Fruit fly (Drosophila melanogaster): ENCODE results near the gene Droj2.

The Droj2 gene

dm6 chr3R:13381744-13382435, at the start of gene Droj2, which contains the start of gene mRpS21 (continued):
- TF ChIP-seq insv (GFP tag; optimal IDR thresholded peaks at IDR 0.05) (peak in 1 of 2 experiments; percentile 97), CG15011 (GFP tag; optimal IDR thresholded peaks at IDR 0.05) (no peak), CG6689 (GFP tag; IDR thresholded peaks at IDR 0.05) (no peak), nmo (GFP tag; optimal IDR thresholded peaks at IDR 0.05) (peak; percentile 83), CoRest (tag; optimal IDR thresholded peaks at IDR 0.05) (peak; percentile 82), kni (GFP tag; optimal IDR thresholded peaks at IDR 0.05) (peak; percentile 47), CG32772 (GFP tag; IDR thresholded peaks at IDR 0.05) (no peak), unc-4 (GFP tag; IDR thresholded peaks at IDR 0.05; ENCODE audit: partially characterized antibody) (no peak), hbn (GFP tag; IDR thresholded peaks at IDR 0.05; ENCODE audit: partially characterized antibody) (no peak; the same call in 1 of the 2 replicates), CG3407 (GFP tag; optimal IDR thresholded peaks at IDR 0.05) (no peak), sim (GFP tag; IDR thresholded peaks at IDR 0.05) (no peak), lola (GFP tag; optimal IDR thresholded peaks at IDR 0.05) (peak in 1 of 3 experiments; percentile 58), CG3838 (GFP tag; optimal IDR thresholded peaks at IDR 0.05) (peak; percentile 8), gsb-n (tag; optimal IDR thresholded peaks at IDR 0.05) (no peak), fd96Cb (tag; optimal IDR thresholded peaks at IDR 0.05) (peak; percentile 35), dpn (GFP tag; optimal IDR thresholded peaks at IDR 0.05) (peak; percentile 50 to 52), D (optimal IDR thresholded peaks at IDR 0.05) (no peak), D (GFP tag; optimal IDR thresholded peaks at IDR 0.05) (no peak), CG11695 (GFP tag; IDR thresholded peaks at IDR 0.05) (no peak), CG17568 (GFP tag; optimal IDR thresholded peaks at IDR 0.05) (no peak), CG17328 (GFP tag; IDR thresholded peaks at IDR 0.05) (peak; percentile 14; the same call in 1 of the 2 replicates), CG10543 (GFP tag; optimal IDR thresholded peaks at IDR 0.05) (peak; percentile 81), GATAe (GFP tag; conservative IDR thresholded peaks at IDR 0.05) (no peak), CG8944 (GFP tag; optimal IDR thresholded peaks at IDR 0.05) (peak; percentile 36), sd (tag; optimal IDR thresholded peaks at IDR 0.05) (no peak), CG7556 (GFP tag; optimal IDR thresholded peaks at IDR 0.05) (peak; percentile 22), CG3995 (GFP tag; optimal IDR thresholded peaks at IDR 0.05) (peak; percentile 74), YL-1 (GFP tag; optimal IDR thresholded peaks at IDR 0.05) (peak; percentile 3), CG4820 (GFP tag; optimal IDR thresholded peaks at IDR 0.05) (no peak), tap (tag; optimal IDR thresholded peaks at IDR 0.05) (no peak), zfh1 (GFP tag; IDR thresholded peaks at IDR 0.05) (0 out of 3 replicates have a peak, but pooled peaks have one; percentile 28), Hsf (GFP tag; optimal IDR thresholded peaks at IDR 0.05) (peak; percentile 34), CG2120 (GFP tag; optimal IDR thresholded peaks at IDR 0.05) (peak; percentile 83), CG17385 (GFP tag; optimal IDR thresholded peaks at IDR 0.05) (no peak), Trl (optimal IDR thresholded peaks at IDR 0.05) (no peak), Trl (GFP tag; optimal IDR thresholded peaks at IDR 0.05) (peak; percentile 29), Lhr (GFP tag; optimal IDR thresholded peaks at IDR 0.05) (peak; percentile 71), CG17612 (GFP tag; IDR thresholded peaks at IDR 0.05) (no peak), tll (GFP tag; optimal IDR thresholded peaks at IDR 0.05) (peak in 1 of 2 experiments; percentile 28), unpg (GFP tag; optimal IDR thresholded peaks at IDR 0.05) (peak; percentile 18), Hmr (GFP tag; optimal IDR thresholded peaks at IDR 0.05) (peak; percentile 63), Ets65A (GFP tag) (peak; percentile 93), croc (GFP tag; conservative IDR thresholded peaks at IDR 0.05) (peak; percentile 17; the same call in 1 of the 3 replicates), CG14014 (GFP tag; IDR thresholded peaks at IDR 0.05) (peak; percentile 43; the same call in 1 of the 2 replicates), HLH54F (GFP tag; optimal IDR thresholded peaks at IDR 0.05) (peak; percentile 49), abd-A (tag; optimal IDR thresholded peaks at IDR 0.05) (no peak), peb (GFP tag; IDR thresholded peaks at IDR 0.05) (no peak), slbo (GFP tag; IDR thresholded peaks at IDR 0.05) (peak; percentile 76), H2.0 (GFP tag; IDR thresholded peaks at IDR 0.05) (no peak), pho (GFP tag; optimal IDR thresholded peaks at IDR 0.05) (peak; percentile 66)
